Worm (Caenorhabditis elegans) whole organism, young adult: ENCODE data around the gene T04C12.11.

Experiments
- B0261.1 ChIP-seq: sonication (generic microtip); optimal IDR thresholded peaks from 2 replicates; lab custom pipeline; 2016; ENCODE audit warnings: mild to moderate bottlenecking, missing genetic modification characterization, moderate library complexity, missing compliant biosample characterization
- C17E4.6 ChIP-seq: fragments of 200-800 bp; sonication (Bioruptor generic); IDR thresholded peaks from 2 replicates; pipeline ENCODE4 v1.3.6; 2022; ENCODE audit warnings: missing genetic modification reagents, missing genetic modification characterization, missing compliant biosample characterization
- D2030.7 ChIP-seq: fragments of 200-800 bp; sonication (Bioruptor generic); IDR thresholded peaks from 2 replicates; pipeline ENCODE4 v1.3.6; 2022; ENCODE audit warnings: missing genetic modification reagents, missing genetic modification characterization, missing compliant biosample characterization
- F23B12.7 ChIP-seq: sonication (generic microtip); optimal IDR thresholded peaks from 2 replicates; lab custom pipeline; 2017; ENCODE audit warnings: missing genetic modification characterization, mild to moderate bottlenecking, missing compliant biosample characterization, antibody characterized with exemption, moderate library complexity; ENCODE audit not compliant: insufficient read depth
- F39B2.1 ChIP-seq: fragments of 200-800 bp; sonication (Bioruptor generic); IDR thresholded peaks from 2 replicates; pipeline ENCODE4 v1.3.6; 2022; ENCODE audit warnings: missing genetic modification reagents, missing genetic modification characterization, missing compliant biosample characterization
- F49E8.2 ChIP-seq: sonication (generic microtip); optimal IDR thresholded peaks from 3 replicates; lab custom pipeline; 2017; ENCODE audit warnings: missing genetic modification characterization, mild to moderate bottlenecking, missing compliant biosample characterization, antibody characterized with exemption, moderate library complexity; ENCODE audit not compliant: insufficient read depth
- F52B5.7 ChIP-seq: sonication (generic microtip); optimal IDR thresholded peaks from 2 replicates; lab custom pipeline; 2016; ENCODE audit warnings: mild to moderate bottlenecking, missing genetic modification characterization, missing compliant biosample characterization
- F57A8.1 ChIP-seq: fragments of 200-800 bp; sonication (Bioruptor generic); optimal IDR thresholded peaks from 2 replicates; lab custom pipeline; 2018; ENCODE audit warnings: mild to moderate bottlenecking, missing genetic modification characterization, moderate library complexity, missing compliant biosample characterization
- K11D2.4 ChIP-seq: fragments of 200-800 bp; sonication (Bioruptor generic); IDR thresholded peaks from 2 replicates; pipeline ENCODE4 v1.3.6; 2022; ENCODE audit warnings: missing genetic modification reagents, missing genetic modification characterization, missing compliant biosample characterization
- K12H6.12 ChIP-seq: fragments of 200-800 bp; sonication (Bioruptor generic); optimal IDR thresholded peaks from 2 replicates; lab custom pipeline; 2018; ENCODE audit warnings: mild to moderate bottlenecking, missing genetic modification characterization, missing compliant biosample characterization
- T07F8.4 ChIP-seq: sonication (generic microtip); optimal IDR thresholded peaks from 2 replicates; lab custom pipeline; 2016; ENCODE audit warnings: mild to moderate bottlenecking, missing genetic modification characterization, moderate library complexity, missing compliant biosample characterization
- Y53F4B.3 ChIP-seq: fragments of 200-800 bp; sonication (Bioruptor generic); IDR thresholded peaks from 2 replicates; pipeline ENCODE4 v1.3.6; 2022; ENCODE audit warnings: missing genetic modification reagents, missing genetic modification characterization, missing compliant biosample characterization
- Y53G8AR.9 ChIP-seq: fragments of 200-800 bp; sonication (Bioruptor generic); conservative IDR thresholded peaks from 2 replicates; pipeline ENCODE4 v1.3.6; 2022; ENCODE audit warnings: missing genetic modification reagents, missing genetic modification characterization, missing compliant biosample characterization
- Y67H2A.10 ChIP-seq: fragments of 200-800 bp; sonication (Bioruptor generic); conservative IDR thresholded peaks from 2 replicates; pipeline ENCODE4 v1.3.6; 2022; ENCODE audit warnings: missing genetic modification reagents, missing genetic modification characterization, missing compliant biosample characterization
- Y79H2A.3 ChIP-seq: fragments of 200-800 bp; sonication (Bioruptor generic); conservative IDR thresholded peaks from 2 replicates; pipeline ENCODE4 v1.3.6; 2022; ENCODE audit warnings: missing genetic modification reagents, missing genetic modification characterization, missing compliant biosample characterization
- Y95B8A.8 ChIP-seq: fragments of 200-800 bp; sonication (Bioruptor generic); IDR thresholded peaks from 2 replicates; pipeline ENCODE4 v1.3.6; 2022; ENCODE audit warnings: missing genetic modification reagents, missing genetic modification characterization, missing compliant biosample characterization
- akir-1 ChIP-seq: fragments of 200-800 bp; sonication (Bioruptor generic); optimal IDR thresholded peaks from 2 replicates; lab custom pipeline; 2018; ENCODE audit warnings: mild to moderate bottlenecking, missing genetic modification characterization, moderate library complexity, missing compliant biosample characterization
- ama-1 ChIP-seq, 3 experiments: fragments of 150-350 bp in 1 of 3; sonication (generic microtip) in 2 of 3; optimal IDR thresholded peaks; 2 replicates each; lab custom pipeline; 2014 to 2018; ENCODE audit warnings: missing biosample characterization in 2 of 3, missing genetic modification characterization in 2 of 3, missing genetic modification reagents in 2 of 3
- attf-3 ChIP-seq: fragments of 200-800 bp; sonication (Bioruptor generic); conservative IDR thresholded peaks from 2 replicates; pipeline ENCODE4 v1.3.6; 2022; ENCODE audit warnings: missing genetic modification reagents, missing genetic modification characterization, missing compliant biosample characterization
- bed-2 ChIP-seq: fragments of 200-800 bp; sonication (Bioruptor generic); IDR thresholded peaks from 2 replicates; pipeline ENCODE4 v1.3.6; 2022; ENCODE audit warnings: missing genetic modification reagents, missing genetic modification characterization, missing compliant biosample characterization
- ceh-100 ChIP-seq: fragments of 200-800 bp; sonication (Bioruptor generic); IDR thresholded peaks from 2 replicates; pipeline ENCODE4 v1.3.6; 2022; ENCODE audit warnings: missing genetic modification reagents, missing genetic modification characterization, missing compliant biosample characterization
- ceh-27 ChIP-seq: fragments of 200-800 bp; sonication (Bioruptor generic); optimal IDR thresholded peaks from 2 replicates; lab custom pipeline; 2018; ENCODE audit warnings: mild to moderate bottlenecking, missing genetic modification characterization, moderate library complexity, missing compliant biosample characterization
- chd-7 ChIP-seq: sonication (generic microtip); optimal IDR thresholded peaks from 2 replicates; lab custom pipeline; 2016; ENCODE audit warnings: mild to moderate bottlenecking, missing genetic modification characterization, moderate library complexity, missing compliant biosample characterization
- die-1 ChIP-seq: sonication (generic microtip); optimal IDR thresholded peaks from 2 replicates; lab custom pipeline; 2016; ENCODE audit warnings: missing genotype, mild to moderate bottlenecking, missing genetic modification characterization, missing compliant biosample characterization
- efl-1 ChIP-seq: fragments of 150-350 bp; optimal IDR thresholded peaks from 2 replicates; lab custom pipeline; 2014; ENCODE audit warnings: missing biosample characterization, missing genetic modification reagents, missing genetic modification characterization
- fkh-3 ChIP-seq: sonication (generic microtip); optimal IDR thresholded peaks from 2 replicates; lab custom pipeline; 2016; ENCODE audit warnings: mild to moderate bottlenecking, missing genetic modification characterization, missing compliant biosample characterization
- hlh-12 ChIP-seq: sonication (generic microtip); optimal IDR thresholded peaks from 2 replicates; lab custom pipeline; 2016; ENCODE audit warnings: missing genetic modification characterization, missing compliant biosample characterization
- hmg-1.2 ChIP-seq: fragments of 200-800 bp; sonication (Bioruptor generic); IDR thresholded peaks from 2 replicates; pipeline ENCODE4 v1.3.6; 2022; ENCODE audit warnings: missing genetic modification reagents, missing genetic modification characterization, missing compliant biosample characterization
- lag-1 ChIP-seq: fragments of 200-800 bp; sonication (Bioruptor generic); IDR thresholded peaks from 2 replicates; pipeline ENCODE4 v1.3.6; 2022; ENCODE audit warnings: missing genetic modification reagents, missing genetic modification characterization, missing compliant biosample characterization
- lin-35 ChIP-seq, 3 experiments: fragments of 150-350 bp in 2 of 3; sonication (generic microtip) in 1 of 3; optimal IDR thresholded peaks; 2 replicates each; lab custom pipeline; 2014 to 2018; ENCODE audit warnings: missing biosample characterization in 3 of 3, missing genetic modification characterization in 3 of 3, missing genetic modification reagents in 3 of 3
- lin-54 ChIP-seq: fragments of 200-800 bp; sonication (Bioruptor generic); optimal IDR thresholded peaks from 2 replicates; lab custom pipeline; 2018; ENCODE audit warnings: mild to moderate bottlenecking, missing genetic modification characterization, missing compliant biosample characterization
- lsl-1 ChIP-seq: fragments of 200-800 bp; sonication (Bioruptor generic); optimal IDR thresholded peaks from 2 replicates; lab custom pipeline; 2018; ENCODE audit warnings: mild to moderate bottlenecking, missing genetic modification characterization, moderate library complexity, missing compliant biosample characterization
- madf-10 ChIP-seq: sonication (generic microtip); optimal IDR thresholded peaks from 2 replicates; lab custom pipeline; 2016; ENCODE audit warnings: mild to moderate bottlenecking, missing genetic modification characterization, missing compliant biosample characterization
- mcd-1 ChIP-seq: fragments of 200-800 bp; sonication (Bioruptor generic); IDR thresholded peaks from 2 replicates; pipeline ENCODE4 v1.3.6; 2022; ENCODE audit warnings: missing genetic modification reagents, missing genetic modification characterization, missing compliant biosample characterization
- mxl-1 ChIP-seq: sonication (generic microtip); optimal IDR thresholded peaks from 2 replicates; lab custom pipeline; 2016; ENCODE audit warnings: missing genetic modification characterization, missing compliant biosample characterization
- nhr-27 ChIP-seq: fragments of 200-800 bp; sonication (Bioruptor generic); optimal IDR thresholded peaks from 2 replicates; lab custom pipeline; 2018; ENCODE audit warnings: mild to moderate bottlenecking, missing genetic modification characterization, moderate library complexity, missing compliant biosample characterization
- nhr-80 ChIP-seq: sonication (generic microtip); optimal IDR thresholded peaks from 2 replicates; lab custom pipeline; 2016; ENCODE audit warnings: missing genetic modification characterization, missing compliant biosample characterization
- pbrm-1 ChIP-seq: fragments of 200-800 bp; sonication (Bioruptor generic); IDR thresholded peaks from 2 replicates; pipeline ENCODE4 v1.3.6; 2022; ENCODE audit warnings: missing genetic modification reagents, missing genetic modification characterization, missing compliant biosample characterization
- rcor-1 ChIP-seq: fragments of 200-800 bp; sonication (Bioruptor generic); IDR thresholded peaks from 2 replicates; pipeline ENCODE4 v1.3.6; 2022; ENCODE audit warnings: missing genetic modification reagents, missing genetic modification characterization, missing compliant biosample characterization
- repo-1 ChIP-seq: sonication (generic microtip); optimal IDR thresholded peaks from 2 replicates; lab custom pipeline; 2017; ENCODE audit warnings: mild to moderate bottlenecking, missing genetic modification characterization, missing compliant biosample characterization
- snpc-4 ChIP-seq, 5 experiments: fragments of 150-350 bp in 1 of 5; sonication (generic microtip) in 4 of 5; optimal IDR thresholded peaks; 2 replicates each; lab custom pipeline; 2014 to 2018; ENCODE audit warnings: missing genetic modification characterization in 5 of 5, missing biosample characterization in 3 of 5, antibody characterized with exemption in 2 of 5, mild to moderate bottlenecking in 2 of 5, missing compliant biosample characterization in 2 of 5, missing genotype in 2 of 5, moderate library complexity in 2 of 5, missing genetic modification reagents in 1 of 5
- somi-1 ChIP-seq: fragments of 200-800 bp; sonication (Bioruptor generic); optimal IDR thresholded peaks from 2 replicates; lab custom pipeline; 2018; ENCODE audit warnings: mild to moderate bottlenecking, missing genetic modification characterization, missing compliant biosample characterization
- tlf-1 ChIP-seq: fragments of 200-800 bp; sonication (Bioruptor generic); optimal IDR thresholded peaks from 2 replicates; lab custom pipeline; 2018; ENCODE audit warnings: mild to moderate bottlenecking, missing genetic modification characterization, missing compliant biosample characterization
- ztf-18 ChIP-seq: sonication (generic microtip); optimal IDR thresholded peaks from 2 replicates; lab custom pipeline; 2016; ENCODE audit warnings: missing genotype, mild to moderate bottlenecking, missing genetic modification characterization, missing compliant biosample characterization

T04C12.11 gene

ce11 chrV:11040020-11040419 lies 20.1 kb downstream of the T04C12.11 start, which contains the start of gene C45B11.9:
TSS of gene C45B11.9 (plus strand) at chrV:11040320.
- no peak for TF ChIP-seq Y95B8A.8 (GFP tag; lab: Robert Waterston, UW)
- TF ChIP-seq F39B2.1 (GFP tag; lab: Robert Waterston, UW) = no peak
- no peak for TF ChIP-seq hlh-12 (tag; lab: Kevin White, UChicago)
- TF ChIP-seq tlf-1 = no peak
- no peak for TF ChIP-seq B0261.1
- no peak for TF ChIP-seq ceh-100 (GFP tag; lab: Robert Waterston, UW)
- TF ChIP-seq Y53G8AR.9 (GFP tag; lab: Robert Waterston, UW) = no peak
- TF ChIP-seq die-1 (tag; lab: Kevin White, UChicago) = no peak
- TF ChIP-seq chd-7 (tag; lab: Kevin White, UChicago) = no peak
- no peak for TF ChIP-seq mxl-1 (tag; lab: Kevin White, UChicago)
- no peak for TF ChIP-seq F52B5.7 (tag; lab: Kevin White, UChicago)
- no peak for TF ChIP-seq Y79H2A.3
- no peak for TF ChIP-seq F49E8.2
- no peak for TF ChIP-seq lsl-1 (GFP tag; lab: Kevin White, UChicago)
- TF ChIP-seq Y67H2A.10 (GFP tag; lab: Robert Waterston, UW) = no peak
- TF ChIP-seq ama-1 (optimal IDR thresholded peaks at IDR 0.05; lab: Kevin White, UChicago) = no peak
- no peak for TF ChIP-seq ama-1 (GFP tag; optimal IDR thresholded peaks at IDR 0.05; lab: Kevin White, UChicago)
- no peak for TF ChIP-seq D2030.7 (GFP tag; lab: Robert Waterston, UW)
- no peak for TF ChIP-seq repo-1 (tag; lab: Kevin White, UChicago)

ce11 chrV:11039379-11039954 lies 20.6 kb downstream of the T04C12.11 start, which contains the start of gene pak-2:
TSS of gene pak-2 (minus strand) at chrV:11039429.
- TF ChIP-seq Y79H2A.3 = no peak
- TF ChIP-seq rcor-1 = 0 out of 2 replicates have a peak, but pooled peaks have one; percentile 32
- TF ChIP-seq attf-3 = peak; percentile 51; the same call in 1 of the 2 replicates
- TF ChIP-seq madf-10 (tag; lab: Kevin White, UChicago) = peak; percentile 58
- peak; percentile 49 for TF ChIP-seq ztf-18 (tag; lab: Kevin White, UChicago)
- peak in 1 of 3 experiments; percentile 42 for TF ChIP-seq lin-35 (GFP tag; optimal IDR thresholded peaks at IDR 0.05; lab: Kevin White, UChicago)
- no peak for TF ChIP-seq Y53F4B.3 (GFP tag; lab: Robert Waterston, UW)
- TF ChIP-seq lsl-1 (GFP tag; lab: Kevin White, UChicago) = no peak
- 0 out of 2 replicates have a peak, but pooled peaks have one; percentile 23 for TF ChIP-seq D2030.7 (GFP tag; lab: Robert Waterston, UW)
- peak; percentile 12 for TF ChIP-seq efl-1
- TF ChIP-seq lag-1 (GFP tag; lab: Robert Waterston, UW) = no peak
- peak; percentile 96 for TF ChIP-seq ceh-100 (GFP tag; lab: Robert Waterston, UW)
- TF ChIP-seq T07F8.4 (tag; lab: Kevin White, UChicago) = no peak
- peak; percentile 59 for TF ChIP-seq nhr-80 (tag; lab: Kevin White, UChicago)
- no peak for TF ChIP-seq F57A8.1 (GFP tag; lab: Kevin White, UChicago)
- peak; percentile 86 for TF ChIP-seq F23B12.7
- no peak for TF ChIP-seq fkh-3 (tag; lab: Kevin White, UChicago)
- peak; percentile 84 for TF ChIP-seq ceh-27
- no peak for TF ChIP-seq hlh-12 (tag; lab: Kevin White, UChicago)
- TF ChIP-seq mcd-1 (GFP tag; lab: Robert Waterston, UW) = peak; percentile 88
- peak; percentile 58; the same call in 1 of the 2 replicates for TF ChIP-seq hmg-1.2 (GFP tag; lab: Robert Waterston, UW)
- TF ChIP-seq B0261.1 = peak; percentile 1
- TF ChIP-seq snpc-4 (GFP tag; optimal IDR thresholded peaks at IDR 0.05; lab: Kevin White, UChicago) = no peak
- peak in 1 of 4 experiments; percentile 38 for TF ChIP-seq snpc-4 (tag; optimal IDR thresholded peaks at IDR 0.05; lab: Kevin White, UChicago)
- TF ChIP-seq K12H6.12 (tag; lab: Kevin White, UChicago) = peak; percentile 84
- TF ChIP-seq bed-2 (GFP tag; lab: Robert Waterston, UW) = 0 out of 2 replicates have a peak, but pooled peaks have one; percentile 69
- TF ChIP-seq nhr-27 (tag; lab: Kevin White, UChicago) = no peak
- no peak for TF ChIP-seq C17E4.6
- TF ChIP-seq akir-1 = peak; percentile 64
- TF ChIP-seq somi-1 (GFP tag; lab: Kevin White, UChicago) = peak; percentile 10
- TF ChIP-seq pbrm-1 (GFP tag; lab: Robert Waterston, UW) = peak; percentile 54; the same call in 1 of the 2 replicates
- TF ChIP-seq K11D2.4 (GFP tag; lab: Robert Waterston, UW) = no peak
- TF ChIP-seq lin-54 = peak; percentile 48
- peak; percentile 26 for TF ChIP-seq F49E8.2
